Fruit fly (Drosophila melanogaster) Kc167 (cell line): ENCODE data around the gene Nrx-IV.

Experiments
- Myc ChIP-seq: fragments of >200 bp; optimal IDR thresholded peaks from 2 replicates; lab custom pipeline; 2017; ENCODE audit warnings: missing external identifiers
- Sin3A ChIP-seq: fragments of >200 bp; optimal IDR thresholded peaks from 2 replicates; lab custom pipeline; 2018; ENCODE audit warnings: missing external identifiers
- h ChIP-seq: fragments of >200 bp; optimal IDR thresholded peaks from 3 replicates; lab custom pipeline; 2018; ENCODE audit warnings: missing external identifiers
- insv ChIP-seq: fragments of >200 bp; optimal IDR thresholded peaks from 3 replicates; lab custom pipeline; 2018; ENCODE audit warnings: missing external identifiers
- psq ChIP-seq: fragments of >200 bp; optimal IDR thresholded peaks from 2 replicates; lab custom pipeline; 2017; ENCODE audit warnings: missing external identifiers

DNA sequence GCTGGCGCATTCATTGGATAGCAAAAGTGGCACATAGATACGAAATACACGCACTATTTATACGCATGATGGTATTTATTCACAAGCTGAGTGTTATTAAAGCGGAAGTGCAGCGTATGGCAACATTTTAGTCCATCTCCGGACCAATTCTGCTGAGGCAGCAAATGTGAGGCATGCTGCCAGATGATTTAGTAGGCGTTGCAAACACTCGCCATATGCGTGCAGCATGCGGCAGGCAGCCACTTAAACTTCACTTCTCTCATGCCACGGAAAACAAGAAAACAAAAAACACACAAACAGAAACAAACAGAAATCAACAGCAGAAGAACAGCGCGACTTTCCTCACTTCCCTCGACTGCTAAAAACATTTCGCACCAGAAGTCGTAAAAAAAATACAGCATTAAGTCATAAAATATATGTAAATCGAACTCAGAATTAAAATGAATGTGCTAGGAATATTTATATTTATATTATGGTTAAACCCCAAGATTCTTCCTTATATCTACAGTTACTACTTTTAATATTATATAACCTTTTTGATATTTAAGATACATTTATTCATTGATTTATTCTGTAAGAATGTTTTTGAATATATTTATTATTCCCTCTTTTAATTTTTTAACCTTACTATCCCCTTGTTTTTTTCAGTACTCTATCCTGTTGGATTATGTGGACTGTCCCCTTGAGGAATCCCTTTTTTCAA, 46.8 kb upstream of the Nrx-IV start:
- no peak for TF ChIP-seq Sin3A (lab: Kevin White, UChicago)
- no peak for TF ChIP-seq h (lab: Kevin White, UChicago)
- TF ChIP-seq Myc: no peak
- no peak for TF ChIP-seq psq (lab: Kevin White, UChicago)
- no peak for TF ChIP-seq insv (lab: Kevin White, UChicago)
